Fruit fly (Drosophila melanogaster) whole organism, larva: ENCODE measurements around the gene alpha4GT1.
A peak's percentile ranks its signal among the peaks of the same experiment; 100 is the strongest.

Experiments used
- noc ChIP-seq: fragments of 200-800 bp; sonication (Bioruptor generic); optimal IDR thresholded peaks from 3 replicates; lab custom pipeline; 2019; ENCODE audit warnings: missing biosample characterization, mild to moderate bottlenecking, missing genetic modification characterization, moderate library complexity

Gene alpha4GT1

dm6 chr2L:3022986-3023385, at the start of gene alpha4GT1, which contains the start of gene Prp40:
Gene alpha4GT1 (minus strand): TSS chr2L:3023141.
Gene Prp40 (plus strand): TSS chr2L:3023226.
- no peak for TF ChIP-seq noc (tag; lab: Kevin White, UChicago)

dm6 chr2L:3059624-3059919, 36.6 kb upstream of the alpha4GT1 start:
- no peak for TF ChIP-seq noc (tag; lab: Kevin White, UChicago)

dm6 chr2L:3058772-3059623, 36.1 kb upstream of the alpha4GT1 start:
- peak; percentile 63 for TF ChIP-seq noc (tag; lab: Kevin White, UChicago)

- TF ChIP-seq noc (tag; lab: Kevin White, UChicago): peak; percentile 79
Measured at dm6 chr2L:3057951-3058771, 35.2 kb upstream of the alpha4GT1 start.

- TF ChIP-seq noc (tag; lab: Kevin White, UChicago): peak; percentile 25
Measured at dm6 chr2L:3056448-3056790, 33.5 kb upstream of the alpha4GT1 start, which contains the start of gene FASN1. Gene FASN1 (plus strand): TSS chr2L:3056598.

- TF ChIP-seq noc (tag; lab: Kevin White, UChicago): peak; percentile 80
Measured at dm6 chr2L:3055710-3056447, 32.9 kb upstream of the alpha4GT1 start.

- no peak for TF ChIP-seq noc (tag; lab: Kevin White, UChicago)
Measured at dm6 chr2L:3044660-3045504, 21.9 kb upstream of the alpha4GT1 start.

dm6 chr2L:3043647-3044046, 20.7 kb upstream of the alpha4GT1 start, which contains the start of gene FASN2:
Gene FASN2 (plus strand): TSS chr2L:3043947.
- no peak for TF ChIP-seq noc (tag; lab: Kevin White, UChicago)

dm6 chr2L:3041918-3042615, 19.1 kb upstream of the alpha4GT1 start, which contains the start of gene CG17261:
Gene CG17261 (plus strand): TSS chr2L:3042551.
- peak; percentile 89 for TF ChIP-seq noc (tag; lab: Kevin White, UChicago)

dm6 chr2L:3039774-3040173, 16.8 kb upstream of the alpha4GT1 start, which contains the start of the genes cnir and CG17221:
Gene cnir (minus strand): TSS chr2L:3039812.
Gene CG17221 (plus strand): TSS chr2L:3039976.
- peak; percentile 71 for TF ChIP-seq noc (tag; lab: Kevin White, UChicago)

- TF ChIP-seq noc (tag; lab: Kevin White, UChicago): peak; percentile 93
Measured at dm6 chr2L:3037153-3037579, 14.2 kb upstream of the alpha4GT1 start, which contains the start of the genes CG17260 and SerRS. Gene CG17260 (plus strand): TSS chr2L:3037230. Gene SerRS (minus strand): TSS chr2L:3037403.

dm6 chr2L:3034969-3035368, 12.0 kb upstream of the alpha4GT1 start, which contains the start of gene CG17258:
Gene CG17258 (minus strand): TSS chr2L:3035348.
- no peak for TF ChIP-seq noc (tag; lab: Kevin White, UChicago)

- no peak for TF ChIP-seq noc (tag; lab: Kevin White, UChicago)
Measured at dm6 chr2L:3030350-3030749, 7.4 kb upstream of the alpha4GT1 start, which contains the start of gene GABPI. Gene GABPI (plus strand): TSS chr2L:3030539.

dm6 chr2L:3029012-3029411, 6.1 kb upstream of the alpha4GT1 start, which contains the start of the genes Sf3b2 and CG17219:
Gene Sf3b2 (minus strand): TSS chr2L:3029168.
Gene CG17219 (plus strand): TSS chr2L:3029253.
- TF ChIP-seq noc (tag; lab: Kevin White, UChicago): no peak
